Worm (Caenorhabditis elegans) whole organism, L1 larva: ENCODE measurements around the gene cal-8.
A peak's percentile ranks its signal among the peaks of the same experiment; 100 is the strongest.

Experiments
- C34B4.2 ChIP-seq: sonication (generic microtip); optimal IDR thresholded peaks from 2 replicates; lab custom pipeline; 2017; ENCODE audit warnings: mild to moderate bottlenecking, missing genetic modification characterization, missing compliant biosample characterization
- F16B12.6 ChIP-seq: fragments of 150-350 bp; optimal IDR thresholded peaks from 2 replicates; lab custom pipeline; 2014; ENCODE audit warnings: missing biosample characterization, missing genetic modification characterization
- alr-1 ChIP-seq: fragments of 200-800 bp; sonication (Bioruptor generic); optimal IDR thresholded peaks from 2 replicates; lab custom pipeline; 2018; ENCODE audit warnings: borderline replicate concordance, mild to moderate bottlenecking, missing genetic modification characterization, missing compliant biosample characterization
- blmp-1 ChIP-seq: fragments of 150-350 bp; optimal IDR thresholded peaks from 2 replicates; lab custom pipeline; 2014; ENCODE audit warnings: missing biosample characterization, missing genetic modification characterization
- ceh-90 ChIP-seq: sonication (generic microtip); optimal IDR thresholded peaks from 2 replicates; lab custom pipeline; 2016; ENCODE audit warnings: missing genetic modification characterization, missing compliant biosample characterization
- dsc-1 ChIP-seq: sonication (generic microtip); optimal IDR thresholded peaks from 2 replicates; lab custom pipeline; 2016; ENCODE audit warnings: mild to moderate bottlenecking, missing genetic modification characterization, missing compliant biosample characterization
- efl-1 ChIP-seq, 4 experiments: fragments of 150-350 bp; optimal IDR thresholded peaks in 3 of 4; peaks in 1 of 4; 1 replicate in 1 of 4; 2 replicates in 3 of 4; lab custom pipeline; 2014; ENCODE audit warnings: missing biosample characterization in 2 of 4, missing genetic modification characterization in 2 of 4, missing genetic modification reagents in 2 of 4
- egl-27 ChIP-seq, 2 experiments: fragments of 150-350 bp in 1 of 2; sonication (generic microtip); optimal IDR thresholded peaks; 3 replicates each; lab custom pipeline; 2017 to 2018; ENCODE audit warnings: missing biosample characterization in 2 of 2, missing genetic modification characterization in 2 of 2, missing genetic modification reagents in 2 of 2
- elt-3 ChIP-seq, 6 experiments: fragments of 150-350 bp in 1 of 6; sonication (generic microtip); optimal IDR thresholded peaks; 2 replicates each; lab custom pipeline; 2017 to 2018; ENCODE audit warnings: missing biosample characterization in 6 of 6, missing genetic modification characterization in 6 of 6, inconsistent platforms in 1 of 6
- fkh-8 ChIP-seq: sonication (generic microtip); optimal IDR thresholded peaks from 2 replicates; lab custom pipeline; 2016; ENCODE audit warnings: mild to moderate bottlenecking, missing genetic modification characterization, missing compliant biosample characterization
- hpl-2 ChIP-seq: fragments of 150-350 bp; optimal IDR thresholded peaks from 2 replicates; lab custom pipeline; 2014; ENCODE audit warnings: missing biosample characterization, missing genetic modification reagents, missing genetic modification characterization
- lin-14 ChIP-seq: fragments of 200-800 bp; sonication (Bioruptor generic); optimal IDR thresholded peaks from 2 replicates; lab custom pipeline; 2018; ENCODE audit warnings: mild to moderate bottlenecking, missing genetic modification characterization, moderate library complexity, missing compliant biosample characterization
- lin-35 ChIP-seq, 2 experiments: fragments of 150-350 bp; optimal IDR thresholded peaks; 2 replicates each; lab custom pipeline; 2014; ENCODE audit warnings: missing biosample characterization in 2 of 2, missing genetic modification characterization in 2 of 2, missing genetic modification reagents in 2 of 2
- lin-39 ChIP-seq: fragments of 150-350 bp; optimal IDR thresholded peaks from 2 replicates; lab custom pipeline; 2014; ENCODE audit warnings: missing biosample characterization, missing genetic modification reagents, missing genetic modification characterization
- lir-3 ChIP-seq: sonication (generic microtip); optimal IDR thresholded peaks from 2 replicates; lab custom pipeline; 2016; ENCODE audit warnings: mild to moderate bottlenecking, missing genetic modification characterization, moderate library complexity, missing compliant biosample characterization; ENCODE audit not compliant: poor library complexity
- mdl-1 ChIP-seq, 2 experiments: fragments of 150-350 bp; optimal IDR thresholded peaks; 2 replicates each; lab custom pipeline; 2014 to 2017; ENCODE audit warnings: missing biosample characterization in 2 of 2, missing genetic modification characterization in 2 of 2, inconsistent platforms in 1 of 2
- mep-1 ChIP-seq: fragments of 150-350 bp; optimal IDR thresholded peaks from 2 replicates; lab custom pipeline; 2014; ENCODE audit warnings: missing biosample characterization, missing genetic modification characterization
- nhr-12 ChIP-seq: sonication (generic microtip); optimal IDR thresholded peaks from 2 replicates; lab custom pipeline; 2017; ENCODE audit warnings: missing biosample characterization, missing genetic modification characterization
- nhr-19 ChIP-seq: fragments of 200-800 bp; sonication (Bioruptor generic); conservative IDR thresholded peaks from 2 replicates; pipeline ENCODE4 v1.3.6; 2022; ENCODE audit warnings: missing genetic modification characterization, missing compliant biosample characterization
- nhr-20 ChIP-seq: sonication (generic microtip); optimal IDR thresholded peaks from 2 replicates; lab custom pipeline; 2016; ENCODE audit warnings: mild to moderate bottlenecking, missing genetic modification characterization, missing compliant biosample characterization
- nhr-28 ChIP-seq: fragments of 150-350 bp; optimal IDR thresholded peaks from 2 replicates; lab custom pipeline; 2014; ENCODE audit warnings: missing biosample characterization, missing genetic modification characterization
- nhr-47 ChIP-seq: sonication (generic microtip); optimal IDR thresholded peaks from 2 replicates; lab custom pipeline; 2016; ENCODE audit warnings: mild to moderate bottlenecking, missing genetic modification characterization, moderate library complexity, missing compliant biosample characterization
- nhr-77 ChIP-seq: fragments of 150-350 bp; optimal IDR thresholded peaks from 2 replicates; lab custom pipeline; 2014; ENCODE audit warnings: missing biosample characterization, missing genetic modification characterization
- nhr-85 ChIP-seq: sonication (generic microtip); peaks from one replicate; lab custom pipeline; 2016; ENCODE audit warnings: missing genetic modification characterization, inconsistent platforms, missing compliant biosample characterization
- rnt-1 ChIP-seq: sonication (generic microtip); optimal IDR thresholded peaks from 2 replicates; lab custom pipeline; 2016; ENCODE audit warnings: mild to moderate bottlenecking, missing genetic modification characterization, moderate library complexity, missing compliant biosample characterization
- snpc-4 ChIP-seq: fragments of 150-350 bp; optimal IDR thresholded peaks from 2 replicates; lab custom pipeline; 2014; ENCODE audit warnings: missing biosample characterization, missing genetic modification characterization
- sox-4 ChIP-seq: sonication (generic microtip); optimal IDR thresholded peaks from 2 replicates; lab custom pipeline; 2016; ENCODE audit warnings: missing genetic modification characterization, missing compliant biosample characterization
- sup-37 ChIP-seq: fragments of 200-800 bp; sonication (Bioruptor generic); optimal IDR thresholded peaks from 2 replicates; lab custom pipeline; 2018; ENCODE audit warnings: mild to moderate bottlenecking, missing genetic modification characterization, missing compliant biosample characterization
- swsn-7 ChIP-seq: sonication (generic microtip); optimal IDR thresholded peaks from 2 replicates; lab custom pipeline; 2016; ENCODE audit warnings: missing genetic modification characterization, missing compliant biosample characterization
- tbx-2 ChIP-seq: sonication (generic microtip); optimal IDR thresholded peaks from 2 replicates; lab custom pipeline; 2016; ENCODE audit warnings: missing genetic modification characterization, missing compliant biosample characterization
- unc-98 ChIP-seq: fragments of 200-800 bp; sonication (Bioruptor generic); IDR thresholded peaks from 2 replicates; pipeline ENCODE4 v1.3.6; 2022; ENCODE audit warnings: missing genetic modification characterization, missing compliant biosample characterization
- vab-15 ChIP-seq: sonication (generic microtip); optimal IDR thresholded peaks from 2 replicates; lab custom pipeline; 2017; ENCODE audit warnings: missing genotype, mild to moderate bottlenecking, missing genetic modification characterization, missing compliant biosample characterization
- zag-1 ChIP-seq: fragments of 150-350 bp; optimal IDR thresholded peaks from 2 replicates; lab custom pipeline; 2014; ENCODE audit warnings: missing biosample characterization, missing genetic modification characterization
- zip-4 ChIP-seq: fragments of 200-800 bp; sonication (Bioruptor generic); optimal IDR thresholded peaks from 2 replicates; lab custom pipeline; 2018; ENCODE audit warnings: mild to moderate bottlenecking, missing genetic modification characterization, moderate library complexity, missing compliant biosample characterization
- ztf-11 ChIP-seq, 2 experiments: sonication (generic microtip); optimal IDR thresholded peaks; 2 replicates each; lab custom pipeline; 2016 to 2017; ENCODE audit warnings: missing genetic modification characterization in 2 of 2, missing biosample characterization in 1 of 2, missing compliant biosample characterization in 1 of 2
- ztf-4 ChIP-seq: fragments of 150-350 bp; optimal IDR thresholded peaks from 2 replicates; lab custom pipeline; 2014; ENCODE audit warnings: missing biosample characterization, missing genetic modification characterization

cal-8 gene

ce11 chrII:5455650-5456355, 26.0 kb downstream of the cal-8 start, which contains the start of gene daz-1:
TSS of gene daz-1 (plus strand) at chrII:5456305.
- TF ChIP-seq mdl-1 (tag; optimal IDR thresholded peaks at IDR 0.05; lab: Kevin White, UChicago) (no peak), zip-4 (no peak), sox-4 (tag; lab: Kevin White, UChicago) (no peak), nhr-12 (no peak), zag-1 (tag; lab: Kevin White, UChicago) (no peak), fkh-8 (tag; lab: Kevin White, UChicago) (no peak), lin-35 (GFP tag; optimal IDR thresholded peaks at IDR 0.05; lab: Kevin White, UChicago) (no peak), sup-37 (no peak), blmp-1 (tag; lab: Kevin White, UChicago) (no peak), ztf-4 (tag; lab: Kevin White, UChicago) (no peak), hpl-2 (GFP tag; lab: Kevin White, UChicago) (no peak), tbx-2 (no peak), alr-1 (tag; lab: Kevin White, UChicago) (no peak), efl-1 (optimal IDR thresholded peaks at IDR 0.05; lab: Kevin White, UChicago) (no peak), efl-1 (GFP tag; optimal IDR thresholded peaks at IDR 0.05 in 1 of 2; lab: Kevin White, UChicago) (no peak)

ce11 chrII:5453547-5453946, 28.3 kb downstream of the cal-8 start, which contains the start of gene dhs-5:
TSS of gene dhs-5 (plus strand) at chrII:5453847.
- peak; percentile 56 for TF ChIP-seq dsc-1 (tag; lab: Kevin White, UChicago)
- no peak for TF ChIP-seq unc-98 (GFP tag; lab: Robert Waterston, UW)
- no peak for TF ChIP-seq nhr-85 (tag; lab: Kevin White, UChicago)

ce11 chrII:5451278-5451677, 30.6 kb downstream of the cal-8 start:
- TF ChIP-seq nhr-85 (tag; lab: Kevin White, UChicago) (peak; percentile 66), F16B12.6 (tag; lab: Kevin White, UChicago) (no peak)

ce11 chrII:5449620-5450019, 32.2 kb downstream of the cal-8 start:
- TF ChIP-seq nhr-85 (tag; lab: Kevin White, UChicago): peak; percentile 67
- TF ChIP-seq rnt-1 (tag; lab: Kevin White, UChicago): no peak
- no peak for TF ChIP-seq nhr-28 (tag; lab: Kevin White, UChicago)
- peak; percentile 74 for TF ChIP-seq blmp-1 (tag; lab: Kevin White, UChicago)
- no peak for TF ChIP-seq snpc-4 (tag; lab: Kevin White, UChicago)
- TF ChIP-seq egl-27 (tag; optimal IDR thresholded peaks at IDR 0.05; lab: Kevin White, UChicago): no peak
- TF ChIP-seq nhr-77 (tag; lab: Kevin White, UChicago): no peak
- no peak for TF ChIP-seq ztf-11 (tag; optimal IDR thresholded peaks at IDR 0.05; lab: Kevin White, UChicago)
- TF ChIP-seq lin-39 (tag; lab: Kevin White, UChicago): no peak
- TF ChIP-seq mep-1 (tag; lab: Kevin White, UChicago): no peak
- no peak for TF ChIP-seq swsn-7 (tag; lab: Kevin White, UChicago)
- peak; percentile 0 for TF ChIP-seq nhr-20
- peak in 1 of 6 experiments; percentile 12 for TF ChIP-seq elt-3 (tag; optimal IDR thresholded peaks at IDR 0.05; lab: Kevin White, UChicago)
- TF ChIP-seq C34B4.2 (tag; lab: Kevin White, UChicago): no peak
- TF ChIP-seq, all 84 proteins: peak for 4

- peak; percentile 72 for TF ChIP-seq rnt-1 (tag; lab: Kevin White, UChicago)
- peak; percentile 59 for TF ChIP-seq lin-14
- no peak for TF ChIP-seq vab-15 (tag; lab: Kevin White, UChicago)
- no peak for TF ChIP-seq ceh-90
- no peak for TF ChIP-seq lir-3
- TF ChIP-seq nhr-47: no peak
- TF ChIP-seq lin-39 (tag; lab: Kevin White, UChicago): no peak
- TF ChIP-seq dsc-1 (tag; lab: Kevin White, UChicago): peak; percentile 32
- TF ChIP-seq nhr-19 (GFP tag; lab: Robert Waterston, UW): peak; percentile 41
- TF ChIP-seq efl-1 (optimal IDR thresholded peaks at IDR 0.05; lab: Kevin White, UChicago): peak in 1 of 2 experiments; percentile 6
- TF ChIP-seq efl-1 (GFP tag; optimal IDR thresholded peaks at IDR 0.05 in 1 of 2; lab: Kevin White, UChicago): no peak
- TF ChIP-seq alr-1 (tag; lab: Kevin White, UChicago): no peak
Observed at ce11 chrII:5449219-5449618, 32.6 kb downstream of the cal-8 start.
